Worm (Caenorhabditis elegans) whole organism, midembryonic: ENCODE measurements around the gene srt-18.

Source experiments
- T22C8.4 ChIP-seq: fragments of 200-800 bp; sonication (Bioruptor generic); IDR thresholded peaks from 2 replicates; pipeline ENCODE4 v1.3.6; 2022; ENCODE audit warnings: missing genetic modification characterization, missing compliant biosample characterization
- cog-1 ChIP-seq: sonication (generic microtip); optimal IDR thresholded peaks from 2 replicates; lab custom pipeline; 2016; ENCODE audit warnings: missing genetic modification characterization, missing compliant biosample characterization
- flt-1 ChIP-seq: fragments of 200-800 bp; sonication (Bioruptor generic); IDR thresholded peaks from 2 replicates; pipeline ENCODE4 v1.3.6; 2022; ENCODE audit warnings: missing genetic modification characterization, missing compliant biosample characterization
- med-1 ChIP-seq: sonication (generic microtip); optimal IDR thresholded peaks from 2 replicates; lab custom pipeline; 2017; ENCODE audit warnings: missing genetic modification characterization, mild to moderate bottlenecking, missing compliant biosample characterization, antibody characterized with exemption, missing genetic modification reagents; ENCODE audit not compliant: insufficient read depth
- ref-1 ChIP-seq: fragments of 200-800 bp; sonication (Bioruptor generic); conservative IDR thresholded peaks from 2 replicates; pipeline ENCODE4 v1.3.6; 2022; ENCODE audit warnings: missing genetic modification reagents, missing genetic modification characterization, missing compliant biosample characterization
- tab-1 ChIP-seq: fragments of 200-800 bp; sonication (Bioruptor generic); IDR thresholded peaks from 2 replicates; pipeline ENCODE4 v1.3.6; 2022; ENCODE audit warnings: missing genetic modification characterization, missing compliant biosample characterization
- ztf-23 ChIP-seq: fragments of 200-800 bp; sonication (Bioruptor generic); IDR thresholded peaks from 2 replicates; pipeline ENCODE4 v1.3.6; 2022; ENCODE audit warnings: missing genetic modification reagents, missing genetic modification characterization, missing compliant biosample characterization
- ztf-29 ChIP-seq: fragments of 200-800 bp; sonication (Bioruptor generic); IDR thresholded peaks from 2 replicates; pipeline ENCODE4 v1.3.6; 2022; ENCODE audit warnings: missing genetic modification reagents, missing genetic modification characterization, missing compliant biosample characterization

DNA sequence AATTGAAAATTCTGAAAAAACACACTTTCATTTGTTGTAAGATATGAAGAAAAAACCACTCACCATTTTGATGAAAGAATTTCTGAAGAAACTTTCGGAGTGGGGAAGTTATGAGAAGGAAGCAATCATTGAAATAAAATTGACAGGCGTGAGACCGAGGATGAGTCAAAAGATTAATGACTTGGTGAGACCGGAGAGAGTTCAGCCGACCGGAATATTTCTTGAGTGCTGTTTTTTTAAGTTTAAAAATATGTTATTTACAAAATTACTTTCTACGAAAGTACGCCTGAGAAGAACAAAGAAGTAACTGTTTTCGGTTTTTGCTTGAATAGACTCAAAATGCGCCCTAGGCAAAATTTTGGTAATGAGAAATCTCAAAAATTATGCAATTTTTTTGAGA is 40.8 kb upstream of the srt-18 start, which contains the start of gene C25E10.10:
- TF ChIP-seq ref-1 (GFP tag; lab: Robert Waterston, UW), result no peak
- no peak for TF ChIP-seq med-1
- no peak for TF ChIP-seq T22C8.4 (GFP tag; lab: Robert Waterston, UW)
- TF ChIP-seq tab-1 (GFP tag; lab: Robert Waterston, UW), result no peak
- no peak for TF ChIP-seq flt-1 (GFP tag; lab: Robert Waterston, UW)
- no peak for TF ChIP-seq ztf-29 (GFP tag; lab: Robert Waterston, UW)
- TF ChIP-seq cog-1 (tag; lab: Kevin White, UChicago), result no peak
- TF ChIP-seq ztf-23, result no peak
